Worm (Caenorhabditis elegans): ENCODE data around the gene aqp-1.

Gene aqp-1

ce11 chrII:7251978-7252377 is 13.8 kb upstream of the aqp-1 start, which contains the start of the genes prx-13 and ada-2:
prx-13 (minus strand) TSS chrII:7252015.
ada-2 (plus strand) TSS chrII:7252259.
- TF ChIP-seq him-1 (tag; optimal IDR thresholded peaks at IDR 0.05) (no peak), W03F9.2 (tag; optimal IDR thresholded peaks at IDR 0.05) (no peak)

ce11 chrII:7245576-7245975 is 7.4 kb upstream of the aqp-1 start, which contains the start of gene skpo-3:
skpo-3 (plus strand) TSS chrII:7245876.
- no peak for TF ChIP-seq him-1 (tag; optimal IDR thresholded peaks at IDR 0.05)
- no peak for TF ChIP-seq W03F9.2 (tag; optimal IDR thresholded peaks at IDR 0.05)
- no peak for TF ChIP-seq dao-5 (tag; optimal IDR thresholded peaks at IDR 0.05)

ce11 chrII:7242754-7243153 is 4.6 kb upstream of the aqp-1 start:
- no peak for TF ChIP-seq dao-5 (tag; optimal IDR thresholded peaks at IDR 0.05)
- TF ChIP-seq him-1 (tag; optimal IDR thresholded peaks at IDR 0.05): no peak
- no peak for TF ChIP-seq W03F9.2 (tag; optimal IDR thresholded peaks at IDR 0.05)

- TF ChIP-seq him-1 (tag; optimal IDR thresholded peaks at IDR 0.05): no peak
- TF ChIP-seq W03F9.2 (tag; optimal IDR thresholded peaks at IDR 0.05): no peak
- no peak for TF ChIP-seq dao-5 (tag; optimal IDR thresholded peaks at IDR 0.05)
Observed at ce11 chrII:7239705-7240104, 1.6 kb upstream of the aqp-1 start.

- TF ChIP-seq W03F9.2 (tag; optimal IDR thresholded peaks at IDR 0.05) (no peak), him-1 (tag; optimal IDR thresholded peaks at IDR 0.05) (no peak), dao-5 (tag; optimal IDR thresholded peaks at IDR 0.05) (no peak)
Observed at ce11 chrII:7238791-7239190, 642 bp upstream of the aqp-1 start.

- no peak for TF ChIP-seq him-1 (tag; optimal IDR thresholded peaks at IDR 0.05)
- no peak for TF ChIP-seq dao-5 (tag; optimal IDR thresholded peaks at IDR 0.05)
- TF ChIP-seq W03F9.2 (tag; optimal IDR thresholded peaks at IDR 0.05): no peak
Observed at ce11 chrII:7236937-7237336, 1.2 kb downstream of the aqp-1 start.

- no peak for TF ChIP-seq dao-5 (tag; optimal IDR thresholded peaks at IDR 0.05)
- no peak for TF ChIP-seq him-1 (tag; optimal IDR thresholded peaks at IDR 0.05)
- no peak for TF ChIP-seq W03F9.2 (tag; optimal IDR thresholded peaks at IDR 0.05)
Observed at ce11 chrII:7233274-7233673, 4.9 kb downstream of the aqp-1 start.

- TF ChIP-seq dao-5 (tag; optimal IDR thresholded peaks at IDR 0.05): no peak
- no peak for TF ChIP-seq him-1 (tag; optimal IDR thresholded peaks at IDR 0.05)
- TF ChIP-seq W03F9.2 (tag; optimal IDR thresholded peaks at IDR 0.05): no peak
Observed at ce11 chrII:7232517-7232916, 5.6 kb downstream of the aqp-1 start, which contains the start of gene ctsa-3.1. ctsa-3.1 (plus strand) TSS chrII:7232853.

- TF ChIP-seq dao-5 (tag; optimal IDR thresholded peaks at IDR 0.05): no peak
- TF ChIP-seq W03F9.2 (tag; optimal IDR thresholded peaks at IDR 0.05): no peak
- no peak for TF ChIP-seq him-1 (tag; optimal IDR thresholded peaks at IDR 0.05)
Observed at ce11 chrII:7231951-7232350, 6.2 kb downstream of the aqp-1 start.

- TF ChIP-seq him-1 (tag; optimal IDR thresholded peaks at IDR 0.05) (no peak), W03F9.2 (tag; optimal IDR thresholded peaks at IDR 0.05) (no peak), dao-5 (tag; optimal IDR thresholded peaks at IDR 0.05) (no peak)
Observed at ce11 chrII:7230684-7231083, 7.5 kb downstream of the aqp-1 start.

- no peak for TF ChIP-seq him-1 (tag; optimal IDR thresholded peaks at IDR 0.05)
- TF ChIP-seq dao-5 (tag; optimal IDR thresholded peaks at IDR 0.05): no peak
- no peak for TF ChIP-seq W03F9.2 (tag; optimal IDR thresholded peaks at IDR 0.05)
Observed at ce11 chrII:7228646-7229200, 9.4 kb downstream of the aqp-1 start, which contains the start of gene F32A5.4. F32A5.4 (plus strand) TSS chrII:7229150.

- TF ChIP-seq W03F9.2 (tag; optimal IDR thresholded peaks at IDR 0.05): no peak
- no peak for TF ChIP-seq dao-5 (tag; optimal IDR thresholded peaks at IDR 0.05)
- TF ChIP-seq him-1 (tag; optimal IDR thresholded peaks at IDR 0.05): no peak
Observed at ce11 chrII:7225864-7226522, 12.2 kb downstream of the aqp-1 start, which contains the start of gene clh-3. clh-3 (minus strand) TSS chrII:7225914.

ce11 chrII:7224074-7224473 is 14.1 kb downstream of the aqp-1 start:
- TF ChIP-seq dao-5 (tag; optimal IDR thresholded peaks at IDR 0.05) (no peak), W03F9.2 (tag; optimal IDR thresholded peaks at IDR 0.05) (no peak), him-1 (tag; optimal IDR thresholded peaks at IDR 0.05) (no peak)

ce11 chrII:7217047-7217446 is 21.1 kb downstream of the aqp-1 start, which contains the start of gene E04F6.10:
E04F6.10 (minus strand) TSS chrII:7217147.
- TF ChIP-seq him-1 (tag; optimal IDR thresholded peaks at IDR 0.05): no peak
- TF ChIP-seq W03F9.2 (tag; optimal IDR thresholded peaks at IDR 0.05): no peak
- TF ChIP-seq dao-5 (tag; optimal IDR thresholded peaks at IDR 0.05): no peak
